Worm (Caenorhabditis elegans) whole organism, early embryonic: Measurements from ENCODE around the gene nfya-1.

Source experiments
- B0310.2 ChIP-seq: sonication (generic microtip); optimal IDR thresholded peaks from 2 replicates; lab custom pipeline; 2016; ENCODE audit warnings: mild to moderate bottlenecking, missing genetic modification characterization, missing compliant biosample characterization
- F13C5.2 ChIP-seq: sonication (generic microtip); optimal IDR thresholded peaks from 2 replicates; lab custom pipeline; 2017; ENCODE audit warnings: mild to moderate bottlenecking, missing genetic modification characterization, inconsistent platforms, missing compliant biosample characterization
- aly-1 ChIP-seq: sonication (generic microtip); optimal IDR thresholded peaks from 2 replicates; lab custom pipeline; 2016; ENCODE audit warnings: missing genetic modification characterization, missing compliant biosample characterization
- ama-1 ChIP-seq: fragments of 150-350 bp; optimal IDR thresholded peaks from 2 replicates; lab custom pipeline; 2014
- ceh-13 ChIP-seq: fragments of 200-800 bp; sonication (Bioruptor generic); optimal IDR thresholded peaks from 2 replicates; lab custom pipeline; 2018; ENCODE audit warnings: mild to moderate bottlenecking, missing genetic modification characterization, missing compliant biosample characterization
- ceh-36 ChIP-seq: sonication (generic microtip); optimal IDR thresholded peaks from 2 replicates; lab custom pipeline; 2016; ENCODE audit warnings: missing genetic modification characterization, inconsistent platforms, missing compliant biosample characterization
- ets-7 ChIP-seq: sonication (generic microtip); optimal IDR thresholded peaks from 2 replicates; lab custom pipeline; 2016; ENCODE audit warnings: missing genotype, missing genetic modification characterization, missing compliant biosample characterization
- flt-1 ChIP-seq: fragments of 200-800 bp; sonication (Bioruptor generic); IDR thresholded peaks from 2 replicates; pipeline ENCODE4 v1.3.6; 2022; ENCODE audit warnings: missing genetic modification characterization, missing compliant biosample characterization
- hmbx-1 ChIP-seq: sonication (generic microtip); optimal IDR thresholded peaks from 2 replicates; lab custom pipeline; 2016; ENCODE audit warnings: mild to moderate bottlenecking, missing genetic modification characterization, missing compliant biosample characterization
- hmg-4 ChIP-seq: fragments of 200-800 bp; sonication (Bioruptor generic); optimal IDR thresholded peaks from 2 replicates; lab custom pipeline; 2018; ENCODE audit warnings: mild to moderate bottlenecking, missing genetic modification characterization, missing compliant biosample characterization
- hnd-1 ChIP-seq: sonication (generic microtip); optimal IDR thresholded peaks from 2 replicates; lab custom pipeline; 2016; ENCODE audit warnings: missing genetic modification characterization, missing compliant biosample characterization
- pes-1 ChIP-seq: fragments of 200-800 bp; sonication (Bioruptor generic); IDR thresholded peaks from 2 replicates; pipeline ENCODE4 v1.3.6; 2022; ENCODE audit warnings: missing genetic modification reagents, missing genetic modification characterization, missing compliant biosample characterization
- scrt-1 ChIP-seq: fragments of 200-800 bp; sonication (Bioruptor generic); IDR thresholded peaks from 2 replicates; pipeline ENCODE4 v1.3.6; 2022; ENCODE audit warnings: missing genetic modification characterization, missing compliant biosample characterization
- sea-1 ChIP-seq: fragments of 200-800 bp; sonication (Bioruptor generic); conservative IDR thresholded peaks from 2 replicates; pipeline ENCODE4 v1.3.6; 2022; ENCODE audit warnings: missing genetic modification characterization, missing compliant biosample characterization
- tbx-11 ChIP-seq: fragments of 200-800 bp; sonication (Bioruptor generic); IDR thresholded peaks from 2 replicates; pipeline ENCODE4 v1.3.6; 2022; ENCODE audit warnings: missing genetic modification characterization, missing compliant biosample characterization
- tbx-37 ChIP-seq: fragments of 200-800 bp; sonication (Bioruptor generic); conservative IDR thresholded peaks from 2 replicates; pipeline ENCODE4 v1.3.6; 2022; ENCODE audit warnings: missing genetic modification reagents, missing genetic modification characterization, missing compliant biosample characterization
- tra-4 ChIP-seq: sonication (generic microtip); optimal IDR thresholded peaks from 2 replicates; lab custom pipeline; 2017; ENCODE audit warnings: missing genetic modification characterization, missing compliant biosample characterization

nfya-1 gene

DNA sequence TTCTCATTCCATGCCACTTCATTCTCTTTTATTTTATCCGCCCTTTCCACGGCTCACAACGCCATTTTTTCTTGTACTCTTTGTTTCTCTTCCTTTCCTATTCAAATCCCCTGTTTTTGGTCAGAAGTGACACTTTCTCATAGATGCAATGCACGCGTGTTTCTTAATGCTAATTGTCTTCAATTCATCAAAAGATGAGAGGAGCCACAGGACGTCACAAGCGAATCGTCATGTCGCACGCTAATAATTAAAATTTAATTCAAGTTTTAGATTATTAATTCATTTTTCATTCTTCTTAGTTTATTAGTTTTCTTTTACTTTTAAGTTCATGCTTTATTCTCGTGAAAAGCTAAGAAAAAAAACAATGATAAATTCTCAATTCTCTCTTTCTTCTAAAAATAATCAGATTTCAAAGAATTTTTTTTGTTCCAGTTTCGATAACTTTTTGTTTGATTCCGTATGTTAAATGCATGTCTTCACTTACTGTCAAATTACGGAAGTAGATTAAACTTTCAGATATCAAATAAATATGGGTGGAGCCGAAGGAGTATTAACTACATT, 25.8 kb downstream of the nfya-1 start, which contains the start of gene Y62H9A.14:
TSS of gene Y62H9A.14 (plus strand) at position 511 of the 561 bp plus-strand sequence.
- TF ChIP-seq sea-1 (GFP tag; lab: Robert Waterston, UW) (no peak), pes-1 (no peak), hnd-1 (no peak), B0310.2 (tag; lab: Kevin White, UChicago) (no peak), ets-7 (no peak), aly-1 (tag; lab: Kevin White, UChicago) (no peak), F13C5.2 (tag; lab: Kevin White, UChicago) (no peak), hmbx-1 (tag; lab: Kevin White, UChicago) (no peak), ceh-36 (tag; lab: Kevin White, UChicago) (no peak), hmg-4 (no peak), ceh-13 (GFP tag; lab: Kevin White, UChicago) (no peak), tra-4 (tag; lab: Kevin White, UChicago) (no peak), scrt-1 (no peak), tbx-11 (GFP tag; lab: Robert Waterston, UW) (no peak)

DNA sequence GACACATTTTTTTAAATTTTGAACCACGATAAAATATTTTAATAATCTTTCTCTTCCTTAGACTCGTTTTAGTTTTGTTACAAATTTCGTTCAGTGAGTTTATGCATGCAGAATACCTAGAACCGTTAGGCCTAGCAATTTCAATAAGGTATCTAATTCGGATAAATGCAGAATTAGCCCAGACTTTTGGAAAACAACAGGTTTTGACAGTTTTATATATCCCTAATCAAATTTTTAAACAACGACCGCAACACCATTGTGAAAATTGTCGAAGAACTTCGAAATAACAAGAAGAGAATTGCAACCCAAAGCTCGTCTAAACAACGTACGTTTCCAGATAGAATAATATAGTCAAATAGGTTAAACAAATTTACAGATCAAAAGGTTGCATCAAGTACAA, 28.6 kb downstream of the nfya-1 start, which contains the start of gene Y62H9A.16:
TSS of gene Y62H9A.16 (plus strand) at position 301 of the 400 bp plus-strand sequence.
- no peak for TF ChIP-seq pes-1
- TF ChIP-seq ceh-36 (tag; lab: Kevin White, UChicago) = no peak

DNA sequence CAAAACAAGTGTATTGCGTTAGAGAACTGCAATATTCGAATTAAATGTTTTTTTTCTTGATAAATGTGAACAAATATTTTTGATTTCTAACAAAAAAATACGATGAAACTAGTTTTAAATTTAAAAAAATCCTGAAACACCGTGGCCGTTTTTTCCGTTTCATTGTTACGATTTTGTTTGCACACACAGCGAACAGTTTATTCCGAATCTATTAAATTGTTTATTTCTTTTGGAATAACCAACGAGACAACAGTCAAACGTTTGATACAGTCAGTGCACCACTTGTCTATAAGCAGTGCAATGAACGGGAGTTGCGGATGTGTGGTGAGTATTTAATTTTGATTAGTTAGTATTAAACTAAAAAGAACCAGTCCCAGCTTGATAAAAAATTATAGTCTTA, 29.9 kb downstream of the nfya-1 start, which contains the start of gene Y62H9A.13:
TSS of gene Y62H9A.13 (plus strand) at position 301 of the 400 bp plus-strand sequence.
- TF ChIP-seq hmbx-1 (tag; lab: Kevin White, UChicago) (no peak), hmg-4 (no peak), sea-1 (GFP tag; lab: Robert Waterston, UW) (no peak), ceh-13 (GFP tag; lab: Kevin White, UChicago) (no peak), pes-1 (no peak), tra-4 (tag; lab: Kevin White, UChicago) (no peak), F13C5.2 (tag; lab: Kevin White, UChicago) (no peak), flt-1 (GFP tag; lab: Robert Waterston, UW) (no peak), aly-1 (tag; lab: Kevin White, UChicago) (no peak), scrt-1 (no peak), ama-1 (lab: Kevin White, UChicago) (no peak), tbx-11 (GFP tag; lab: Robert Waterston, UW) (no peak), hnd-1 (no peak), ets-7 (no peak), B0310.2 (tag; lab: Kevin White, UChicago) (no peak), ceh-36 (tag; lab: Kevin White, UChicago) (no peak), tbx-37 (GFP tag; lab: Robert Waterston, UW) (no peak)

DNA sequence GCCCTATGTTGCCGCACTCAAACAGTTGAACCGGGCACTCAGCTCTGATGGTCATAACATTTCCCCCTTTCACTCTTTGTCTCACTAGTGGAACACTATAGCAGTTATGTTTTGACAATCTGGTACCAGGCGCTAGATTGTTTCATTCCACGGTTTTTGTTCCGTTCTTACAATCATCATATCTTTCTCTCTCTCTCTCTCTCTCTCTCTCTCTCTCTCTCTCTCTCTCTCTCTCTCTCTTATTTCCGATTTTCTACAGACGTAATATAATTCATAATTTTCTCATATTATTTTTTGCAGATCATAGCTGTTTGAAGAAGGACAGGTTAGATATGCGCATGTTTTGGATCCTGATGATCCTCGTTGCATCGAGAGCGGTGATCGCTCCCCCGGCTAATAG, 32.8 kb downstream of the nfya-1 start, which contains the start of gene Y62H9A.12:
TSS of gene Y62H9A.12 (plus strand) at position 301 of the 400 bp plus-strand sequence.
- no peak for TF ChIP-seq scrt-1
- TF ChIP-seq sea-1 (GFP tag; lab: Robert Waterston, UW) = no peak
- no peak for TF ChIP-seq hnd-1
- TF ChIP-seq ets-7 = no peak
- no peak for TF ChIP-seq pes-1
- TF ChIP-seq ceh-13 (GFP tag; lab: Kevin White, UChicago) = no peak
- no peak for TF ChIP-seq flt-1 (GFP tag; lab: Robert Waterston, UW)
- no peak for TF ChIP-seq tbx-37 (GFP tag; lab: Robert Waterston, UW)
- TF ChIP-seq tra-4 (tag; lab: Kevin White, UChicago) = no peak

DNA sequence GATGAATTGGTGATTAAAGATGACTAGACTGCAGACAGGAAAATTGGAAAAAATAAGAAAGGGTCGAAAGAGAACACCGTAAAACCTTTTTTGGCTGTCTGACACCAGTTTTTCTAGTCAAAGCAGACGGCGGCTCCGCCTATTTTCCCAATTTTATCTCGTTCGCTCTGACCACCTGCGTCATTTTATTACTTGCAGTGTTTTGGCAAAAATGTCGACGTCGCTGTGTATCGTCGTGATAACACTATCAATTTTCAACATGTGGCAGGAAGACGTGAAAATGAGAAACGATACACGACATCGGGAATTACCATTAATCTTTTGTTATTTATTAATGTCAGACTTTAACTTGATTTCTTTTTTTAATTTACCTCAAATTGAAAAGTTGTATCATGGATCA, 36.6 kb downstream of the nfya-1 start, which contains the start of gene Y62H9A.15:
TSS of gene Y62H9A.15 (minus strand) at position 100 of the 400 bp plus-strand sequence.
- TF ChIP-seq tbx-37 (GFP tag; lab: Robert Waterston, UW) (no peak), flt-1 (GFP tag; lab: Robert Waterston, UW) (no peak), pes-1 (no peak)

DNA sequence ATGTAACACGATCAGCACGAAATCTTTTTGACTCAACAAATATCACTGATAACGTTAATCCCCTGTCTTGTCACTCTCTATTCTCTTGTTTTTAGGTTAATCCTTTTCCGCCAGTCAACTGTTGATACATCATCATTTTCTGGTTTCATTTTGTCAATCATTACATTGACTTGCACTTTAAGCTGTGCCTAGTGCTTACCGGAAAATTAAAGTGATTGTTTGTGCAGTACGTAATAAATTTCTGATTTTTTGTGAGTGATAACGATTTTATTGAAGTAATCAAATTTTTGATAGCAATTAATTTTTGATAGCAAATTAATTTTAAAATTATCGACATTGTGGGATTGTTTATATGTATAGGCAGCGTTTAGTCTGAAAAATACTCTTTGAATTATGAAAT, 37.5 kb downstream of the nfya-1 start:
- no peak for TF ChIP-seq ets-7

DNA sequence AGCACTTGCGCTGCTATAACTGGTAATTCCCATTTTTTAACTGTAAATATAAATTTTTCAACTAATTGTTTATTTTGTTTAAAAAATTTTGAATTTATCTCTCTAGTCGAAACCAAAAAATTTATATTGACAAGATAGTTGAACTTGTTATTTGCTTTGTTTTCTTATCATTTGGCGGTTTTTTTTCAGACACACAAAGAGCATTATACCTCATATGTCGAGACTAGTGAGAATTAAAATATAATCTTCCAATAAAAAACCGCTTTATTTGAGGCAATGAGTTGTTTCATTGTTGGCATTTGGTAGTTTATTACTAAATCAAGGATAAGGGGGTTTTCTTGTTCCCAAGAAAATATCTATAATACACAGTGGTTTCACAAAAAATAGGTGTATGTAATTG, 38.4 kb downstream of the nfya-1 start:
- no peak for TF ChIP-seq ceh-36 (tag; lab: Kevin White, UChicago)

DNA sequence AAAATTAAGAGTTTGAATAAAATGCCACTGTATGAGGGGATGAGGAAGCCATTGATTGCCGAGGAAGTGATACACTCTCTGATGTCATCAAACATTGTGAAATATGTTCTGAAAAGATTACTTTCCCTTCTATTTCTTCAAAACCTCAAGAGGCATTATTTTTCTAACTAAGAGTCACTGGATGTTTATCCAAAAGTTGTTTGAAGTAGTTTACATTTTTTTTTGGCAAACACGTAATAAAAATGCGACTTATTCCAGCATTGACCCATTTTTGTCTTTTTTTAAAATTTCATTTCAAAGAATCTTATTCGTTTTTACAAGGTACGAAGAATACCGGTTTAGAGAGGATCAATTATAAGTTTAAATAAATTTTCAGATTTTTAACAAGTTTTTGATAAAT, 39.4 kb downstream of the nfya-1 start, which contains the start of gene Y62H9A.11:
TSS of gene Y62H9A.11 (minus strand) at position 101 of the 400 bp plus-strand sequence.
- no peak for TF ChIP-seq pes-1
- TF ChIP-seq ceh-36 (tag; lab: Kevin White, UChicago) = no peak
- TF ChIP-seq B0310.2 (tag; lab: Kevin White, UChicago) = no peak
- no peak for TF ChIP-seq sea-1 (GFP tag; lab: Robert Waterston, UW)
- TF ChIP-seq hmbx-1 (tag; lab: Kevin White, UChicago) = no peak
- TF ChIP-seq ama-1 (lab: Kevin White, UChicago) = no peak
- no peak for TF ChIP-seq tbx-11 (GFP tag; lab: Robert Waterston, UW)
- TF ChIP-seq ceh-13 (GFP tag; lab: Kevin White, UChicago) = no peak
- TF ChIP-seq flt-1 (GFP tag; lab: Robert Waterston, UW) = no peak
- TF ChIP-seq hmg-4 = no peak
- no peak for TF ChIP-seq tra-4 (tag; lab: Kevin White, UChicago)
- TF ChIP-seq aly-1 (tag; lab: Kevin White, UChicago) = no peak
- TF ChIP-seq tbx-37 (GFP tag; lab: Robert Waterston, UW) = no peak
- TF ChIP-seq ets-7 = no peak
